Fruit fly (Drosophila melanogaster) S2 (cell line): ENCODE measurements around the gene Cyt-c-d.

ENCODE experiments used
- CG8478 ChIP-seq: fragments of >200 bp; optimal IDR thresholded peaks from 2 replicates; lab custom pipeline; 2018
- CTCF ChIP-seq, 2 experiments: fragments of >200 bp; optimal IDR thresholded peaks; 2 replicates each; lab custom pipeline; 2018

dm6 chr2L:16683958-16684877, 31.5 kb upstream of the Cyt-c-d start, which contains the start of gene CG31807:
- TF ChIP-seq CTCF (optimal IDR thresholded peaks at IDR 0.05; lab: Kevin White, UChicago) (no peak), CG8478 (lab: Kevin White, UChicago) (no peak)
